Worm (Caenorhabditis elegans) whole organism, midembryonic: ENCODE measurements around the gene ndc-80.
A peak's percentile ranks its signal among the peaks of the same experiment; 100 is the strongest.

Experiments
- T22C8.4 ChIP-seq: fragments of 200-800 bp; sonication (Bioruptor generic); IDR thresholded peaks from 2 replicates; pipeline ENCODE4 v1.3.6; 2022; ENCODE audit warnings: missing genetic modification characterization, missing compliant biosample characterization
- cog-1 ChIP-seq: sonication (generic microtip); optimal IDR thresholded peaks from 2 replicates; lab custom pipeline; 2016; ENCODE audit warnings: missing genetic modification characterization, missing compliant biosample characterization
- flt-1 ChIP-seq: fragments of 200-800 bp; sonication (Bioruptor generic); IDR thresholded peaks from 2 replicates; pipeline ENCODE4 v1.3.6; 2022; ENCODE audit warnings: missing genetic modification characterization, missing compliant biosample characterization
- klf-2 ChIP-seq: fragments of 200-800 bp; sonication (Bioruptor generic); conservative IDR thresholded peaks from 2 replicates; pipeline ENCODE4 v1.3.6; 2022; ENCODE audit warnings: missing genetic modification reagents, missing genetic modification characterization, missing compliant biosample characterization
- med-1 ChIP-seq: sonication (generic microtip); optimal IDR thresholded peaks from 2 replicates; lab custom pipeline; 2017; ENCODE audit warnings: missing genetic modification characterization, mild to moderate bottlenecking, missing compliant biosample characterization, antibody characterized with exemption, missing genetic modification reagents; ENCODE audit not compliant: insufficient read depth
- ref-1 ChIP-seq: fragments of 200-800 bp; sonication (Bioruptor generic); conservative IDR thresholded peaks from 2 replicates; pipeline ENCODE4 v1.3.6; 2022; ENCODE audit warnings: missing genetic modification reagents, missing genetic modification characterization, missing compliant biosample characterization
- tab-1 ChIP-seq: fragments of 200-800 bp; sonication (Bioruptor generic); IDR thresholded peaks from 2 replicates; pipeline ENCODE4 v1.3.6; 2022; ENCODE audit warnings: missing genetic modification characterization, missing compliant biosample characterization
- ztf-23 ChIP-seq: fragments of 200-800 bp; sonication (Bioruptor generic); IDR thresholded peaks from 2 replicates; pipeline ENCODE4 v1.3.6; 2022; ENCODE audit warnings: missing genetic modification reagents, missing genetic modification characterization, missing compliant biosample characterization
- ztf-29 ChIP-seq: fragments of 200-800 bp; sonication (Bioruptor generic); IDR thresholded peaks from 2 replicates; pipeline ENCODE4 v1.3.6; 2022; ENCODE audit warnings: missing genetic modification reagents, missing genetic modification characterization, missing compliant biosample characterization

The ndc-80 gene

ce11 chrIV:10085401-10086187, at the start of gene ndc-80, which contains the start of gene col-2:
ndc-80 (plus strand) TSS chrIV:10086137.
col-2 (minus strand) TSS chrIV:10085451.
- TF ChIP-seq cog-1 (no peak), flt-1 (GFP tag; lab: Robert Waterston, UW) (peak; percentile 61; the same call in 1 of the 2 replicates)

ce11 chrIV:10036966-10037365, 49.0 kb upstream of the ndc-80 start, which contains the start of gene F44D12.10:
F44D12.10 (minus strand) TSS chrIV:10037066.
- TF ChIP-seq ztf-23 (GFP tag; lab: Robert Waterston, UW) (no peak), T22C8.4 (GFP tag; lab: Robert Waterston, UW) (no peak), tab-1 (GFP tag; lab: Robert Waterston, UW) (no peak), cog-1 (no peak), klf-2 (GFP tag; lab: Robert Waterston, UW) (no peak), med-1 (GFP tag; lab: Kevin White, UChicago) (no peak), flt-1 (GFP tag; lab: Robert Waterston, UW) (no peak), ztf-29 (GFP tag; lab: Robert Waterston, UW) (no peak), ref-1 (GFP tag; lab: Robert Waterston, UW) (no peak)

- no peak for TF ChIP-seq flt-1 (GFP tag; lab: Robert Waterston, UW)
- no peak for TF ChIP-seq ref-1 (GFP tag; lab: Robert Waterston, UW)
- TF ChIP-seq klf-2 (GFP tag; lab: Robert Waterston, UW) = no peak
- no peak for TF ChIP-seq cog-1
- no peak for TF ChIP-seq med-1 (GFP tag; lab: Kevin White, UChicago)
- TF ChIP-seq tab-1 (GFP tag; lab: Robert Waterston, UW) = no peak
- no peak for TF ChIP-seq ztf-29 (GFP tag; lab: Robert Waterston, UW)
- TF ChIP-seq T22C8.4 (GFP tag; lab: Robert Waterston, UW) = no peak
- TF ChIP-seq ztf-23 (GFP tag; lab: Robert Waterston, UW) = no peak
These were observed 45.1 kb upstream of the ndc-80 start, which contains the start of gene dhs-31 for ce11 chrIV:10040803-10041202. dhs-31 (minus strand) TSS chrIV:10040903.

- TF ChIP-seq cog-1 = no peak
- TF ChIP-seq klf-2 (GFP tag; lab: Robert Waterston, UW) = no peak
- no peak for TF ChIP-seq med-1 (GFP tag; lab: Kevin White, UChicago)
- no peak for TF ChIP-seq T22C8.4 (GFP tag; lab: Robert Waterston, UW)
- no peak for TF ChIP-seq tab-1 (GFP tag; lab: Robert Waterston, UW)
- no peak for TF ChIP-seq ztf-29 (GFP tag; lab: Robert Waterston, UW)
- no peak for TF ChIP-seq ref-1 (GFP tag; lab: Robert Waterston, UW)
- no peak for TF ChIP-seq flt-1 (GFP tag; lab: Robert Waterston, UW)
- no peak for TF ChIP-seq ztf-23 (GFP tag; lab: Robert Waterston, UW)
These were observed 43.1 kb upstream of the ndc-80 start, which contains the start of gene frk-1 for ce11 chrIV:10042881-10043280. frk-1 (plus strand) TSS chrIV:10043181.

ce11 chrIV:10046005-10046404, 39.9 kb upstream of the ndc-80 start:
- TF ChIP-seq cog-1 (no peak), med-1 (GFP tag; lab: Kevin White, UChicago) (no peak), tab-1 (GFP tag; lab: Robert Waterston, UW) (no peak), ref-1 (GFP tag; lab: Robert Waterston, UW) (no peak), ztf-29 (GFP tag; lab: Robert Waterston, UW) (no peak), klf-2 (GFP tag; lab: Robert Waterston, UW) (no peak), ztf-23 (GFP tag; lab: Robert Waterston, UW) (no peak), T22C8.4 (GFP tag; lab: Robert Waterston, UW) (no peak), flt-1 (GFP tag; lab: Robert Waterston, UW) (no peak)

- TF ChIP-seq med-1 (GFP tag; lab: Kevin White, UChicago) (no peak), ztf-23 (GFP tag; lab: Robert Waterston, UW) (no peak), klf-2 (GFP tag; lab: Robert Waterston, UW) (no peak), ref-1 (GFP tag; lab: Robert Waterston, UW) (no peak), ztf-29 (GFP tag; lab: Robert Waterston, UW) (no peak), tab-1 (GFP tag; lab: Robert Waterston, UW) (no peak)
These were observed 38.8 kb upstream of the ndc-80 start, which contains the start of gene T04B2.3 for ce11 chrIV:10047108-10047507. T04B2.3 (plus strand) TSS chrIV:10047408.

ce11 chrIV:10048268-10048667, 37.7 kb upstream of the ndc-80 start:
- no peak for TF ChIP-seq T22C8.4 (GFP tag; lab: Robert Waterston, UW)
- TF ChIP-seq med-1 (GFP tag; lab: Kevin White, UChicago) = no peak
- no peak for TF ChIP-seq ref-1 (GFP tag; lab: Robert Waterston, UW)
- no peak for TF ChIP-seq klf-2 (GFP tag; lab: Robert Waterston, UW)
- no peak for TF ChIP-seq ztf-29 (GFP tag; lab: Robert Waterston, UW)
- TF ChIP-seq ztf-23 (GFP tag; lab: Robert Waterston, UW) = no peak
- TF ChIP-seq cog-1 = no peak

ce11 chrIV:10051088-10051487, 34.8 kb upstream of the ndc-80 start, which contains the start of gene T04B2.8:
T04B2.8 (minus strand) TSS chrIV:10051188.
- TF ChIP-seq flt-1 (GFP tag; lab: Robert Waterston, UW) (no peak), ref-1 (GFP tag; lab: Robert Waterston, UW) (no peak)

ce11 chrIV:10053550-10053949, 32.4 kb upstream of the ndc-80 start, which contains the start of gene srv-12:
srv-12 (minus strand) TSS chrIV:10053650.
- TF ChIP-seq flt-1 (GFP tag; lab: Robert Waterston, UW) (no peak), tab-1 (GFP tag; lab: Robert Waterston, UW) (no peak), ztf-23 (GFP tag; lab: Robert Waterston, UW) (no peak), klf-2 (GFP tag; lab: Robert Waterston, UW) (no peak), cog-1 (no peak), ref-1 (GFP tag; lab: Robert Waterston, UW) (no peak), T22C8.4 (GFP tag; lab: Robert Waterston, UW) (no peak), ztf-29 (GFP tag; lab: Robert Waterston, UW) (no peak), med-1 (GFP tag; lab: Kevin White, UChicago) (no peak)
